Worm (Caenorhabditis elegans) whole organism, young adult: Measurements from ENCODE around the gene nhr-5.
A peak's percentile ranks its signal among the peaks of the same experiment; 100 is the strongest.

Source experiments
- cebp-1 ChIP-seq, 2 experiments: fragments of 200-800 bp in 1 of 2; sonication (Bioruptor generic) in 1 of 2; sonication (generic microtip) in 1 of 2; IDR thresholded peaks in 1 of 2; optimal IDR thresholded peaks in 1 of 2; 2 replicates each; pipeline versions ENCODE4 v1.3.6 to Lab custom; 2017 to 2022; ENCODE audit warnings: missing compliant biosample characterization in 2 of 2, missing genetic modification characterization in 2 of 2, mild to moderate bottlenecking in 1 of 2, missing genetic modification reagents in 1 of 2, moderate library complexity in 1 of 2
- hlh-26 ChIP-seq: fragments of 200-800 bp; sonication (Bioruptor generic); conservative IDR thresholded peaks from 2 replicates; pipeline ENCODE4 v1.3.6; 2022; ENCODE audit warnings: missing genetic modification reagents, missing genetic modification characterization, missing compliant biosample characterization
- madf-6 ChIP-seq: fragments of 200-800 bp; sonication (Bioruptor generic); IDR thresholded peaks from 2 replicates; pipeline ENCODE4 v1.3.6; 2022; ENCODE audit warnings: missing genetic modification reagents, missing genetic modification characterization, missing compliant biosample characterization

nhr-5 gene

ce11 chrIV:15453137-15453788 lies 53.2 kb downstream of the nhr-5 start, which contains the start of gene gtf-2H4:
TSS of gene gtf-2H4 (minus strand) at chrIV:15453187.
- TF ChIP-seq cebp-1 (GFP tag; IDR thresholded peaks at IDR 0.05; lab: Robert Waterston, UW) (no peak), cebp-1 (tag; optimal IDR thresholded peaks at IDR 0.05; lab: Kevin White, UChicago) (peak; percentile 38), hlh-26 (GFP tag; lab: Robert Waterston, UW) (no peak), madf-6 (GFP tag; lab: Robert Waterston, UW) (no peak)
